Fruit fly (Drosophila melanogaster): ENCODE results near the gene Pgant5.

The Pgant5 gene

DNA sequence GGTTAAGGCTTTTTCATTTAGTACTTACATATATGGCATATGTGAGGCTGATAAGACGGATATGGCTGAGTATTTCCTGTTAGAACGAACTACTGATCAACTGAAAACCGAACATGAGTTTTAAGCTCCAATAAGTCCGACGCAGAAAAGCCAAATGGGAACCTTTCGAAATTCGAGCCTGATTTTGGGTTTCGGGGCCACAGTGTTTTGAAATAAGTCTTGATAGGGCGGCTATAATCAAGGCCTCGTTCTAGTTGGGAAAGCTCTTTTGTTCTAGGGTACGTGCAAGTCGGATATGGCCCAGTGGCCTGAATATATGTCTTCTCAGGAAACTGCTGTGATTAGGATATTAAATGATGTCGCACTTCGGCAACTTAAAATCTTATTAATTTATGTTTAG lies 65.3 kb downstream of the Pgant5 start, which contains the start of gene vkg:
Gene vkg (minus strand): TSS at position 101 of the 400 bp plus-strand sequence.
- TF ChIP-seq Taf1 (GFP tag; IDR thresholded peaks at IDR 0.05) (no peak), Poxn (GFP tag; IDR thresholded peaks at IDR 0.05) (no peak), CG7963 (GFP tag; IDR thresholded peaks at IDR 0.05; ENCODE audit: partially characterized antibody) (no peak), CG9609 (GFP tag; optimal IDR thresholded peaks at IDR 0.05) (no peak), CG16779 (GFP tag; IDR thresholded peaks at IDR 0.05) (no peak), vvl (GFP tag; IDR thresholded peaks at IDR 0.05) (no peak), Drgx (GFP tag; IDR thresholded peaks at IDR 0.05) (no peak), bbx (GFP tag; IDR thresholded peaks at IDR 0.05; ENCODE audit: partially characterized antibody) (no peak), bab2 (GFP tag; optimal IDR thresholded peaks at IDR 0.05) (no peak), CG42726 (GFP tag; IDR thresholded peaks at IDR 0.05; ENCODE audit: partially characterized antibody) (no peak), ind (GFP tag; optimal IDR thresholded peaks at IDR 0.05) (no peak), vnd (GFP tag; IDR thresholded peaks at IDR 0.05; ENCODE audit: partially characterized antibody) (no peak), trh (GFP tag; optimal IDR thresholded peaks at IDR 0.05) (no peak), CG6175 (GFP tag; IDR thresholded peaks at IDR 0.05) (no peak), Sin3A (optimal IDR thresholded peaks at IDR 0.05) (no peak), MBD-R2 (GFP tag; IDR thresholded peaks at IDR 0.05) (no peak), phol (tag; optimal IDR thresholded peaks at IDR 0.05) (no peak)

DNA sequence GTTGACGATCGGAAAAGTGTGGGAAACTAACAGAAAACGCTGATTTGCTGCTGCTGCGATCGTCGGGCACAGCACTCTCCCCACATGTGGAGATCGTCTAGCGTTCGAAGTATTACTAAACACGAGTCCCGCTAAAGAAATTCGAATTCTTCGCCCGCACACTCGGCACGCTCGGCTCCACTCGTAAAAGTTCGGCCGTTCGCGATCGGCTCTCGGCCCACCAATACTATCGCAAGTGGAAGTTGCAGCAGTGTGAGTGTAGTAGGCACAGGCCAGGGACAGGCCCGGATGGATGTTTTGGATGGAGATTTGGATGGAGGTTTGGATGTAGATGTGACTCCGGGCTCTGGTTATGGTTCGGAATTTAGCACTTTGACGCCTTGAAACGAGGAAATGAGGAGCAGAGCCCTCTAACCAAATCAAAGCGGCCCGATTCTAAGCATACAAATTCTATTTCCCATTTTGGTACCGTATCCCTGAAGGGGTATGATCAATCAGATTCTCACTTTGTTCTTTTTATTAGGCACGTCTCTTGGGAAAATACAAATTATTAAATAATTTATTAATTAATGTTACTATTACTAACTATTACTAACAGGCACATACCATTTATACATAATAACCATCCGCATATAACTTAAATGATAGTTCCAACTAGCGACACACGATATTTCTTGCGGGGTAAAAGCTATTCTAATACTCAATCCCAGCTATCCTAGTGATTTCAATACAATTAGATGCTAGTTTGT lies 65.9 kb downstream of the Pgant5 start:
- no peak for TF ChIP-seq jing (GFP tag; optimal IDR thresholded peaks at IDR 0.05)
- TF ChIP-seq CG2678 (tag; optimal IDR thresholded peaks at IDR 0.05), result peak; percentile 32
- no peak for TF ChIP-seq CG9727 (GFP tag; optimal IDR thresholded peaks at IDR 0.05)
- no peak for TF ChIP-seq CG13424 (tag; optimal IDR thresholded peaks at IDR 0.05)
- no peak for TF ChIP-seq da (GFP tag; optimal IDR thresholded peaks at IDR 0.05)
- no peak for TF ChIP-seq CG3995 (GFP tag; optimal IDR thresholded peaks at IDR 0.05)
- no peak for TF ChIP-seq tup (GFP tag; optimal IDR thresholded peaks at IDR 0.05)
- TF ChIP-seq dan (GFP tag; IDR thresholded peaks at IDR 0.05), result no peak
- TF ChIP-seq D19B (GFP tag; optimal IDR thresholded peaks at IDR 0.05), result peak; percentile 92
- TF ChIP-seq bcd (GFP tag; optimal IDR thresholded peaks at IDR 0.05), result no peak
- peak; percentile 35 for TF ChIP-seq Nf-YB (GFP tag; optimal IDR thresholded peaks at IDR 0.05)
- TF ChIP-seq Hr51 (GFP tag; optimal IDR thresholded peaks at IDR 0.05), result peak in 1 of 2 experiments; percentile 0
- no peak for TF ChIP-seq NfI (GFP tag; optimal IDR thresholded peaks at IDR 0.05)
- TF ChIP-seq ftz-f1 (GFP tag; optimal IDR thresholded peaks at IDR 0.05), result peak; percentile 37
- TF ChIP-seq Gsc (GFP tag; IDR thresholded peaks at IDR 0.05), result no peak
- TF ChIP-seq row (GFP tag; IDR thresholded peaks at IDR 0.05), result peak; percentile 57; the same call in 2 of the 3 replicates
- peak; percentile 44 for TF ChIP-seq gem (tag; optimal IDR thresholded peaks at IDR 0.05)
- no peak for TF ChIP-seq insv (GFP tag; optimal IDR thresholded peaks at IDR 0.05)
- TF ChIP-seq sr (GFP tag; IDR thresholded peaks at IDR 0.05), result no peak
- TF ChIP-seq cg (GFP tag; optimal IDR thresholded peaks at IDR 0.05), result peak; percentile 46
- no peak for TF ChIP-seq ase (GFP tag; IDR thresholded peaks at IDR 0.05)
- peak; percentile 55 for TF ChIP-seq sug (tag; optimal IDR thresholded peaks at IDR 0.05)
- TF ChIP-seq Hr39 (optimal IDR thresholded peaks at IDR 0.05), result no peak
- TF ChIP-seq Bgb (GFP tag; IDR thresholded peaks at IDR 0.05; ENCODE audit: partially characterized antibody), result no peak; the same call in 1 of the 2 replicates
- 0 out of 3 replicates have a peak, but pooled peaks have one; percentile 20 for TF ChIP-seq CG34422 (GFP tag; IDR thresholded peaks at IDR 0.05)
- no peak for TF ChIP-seq CG9876 (GFP tag; optimal IDR thresholded peaks at IDR 0.05)
- TF ChIP-seq Deaf1 (tag; optimal IDR thresholded peaks at IDR 0.05), result peak; percentile 97
- TF ChIP-seq Nf-YC (tag; optimal IDR thresholded peaks at IDR 0.05), result peak; percentile 51
- TF ChIP-seq mirr (GFP tag; optimal IDR thresholded peaks at IDR 0.05), result no peak
- no peak for TF ChIP-seq CG11247 (GFP tag; IDR thresholded peaks at IDR 0.05)
- TF ChIP-seq fu2 (GFP tag; optimal IDR thresholded peaks at IDR 0.05), result no peak
- TF ChIP-seq CG14965 (GFP tag; optimal IDR thresholded peaks at IDR 0.05; ENCODE audit: borderline replicate concordance), result no peak
- TF ChIP-seq Blimp-1 (GFP tag; optimal IDR thresholded peaks at IDR 0.05), result no peak
